Fruit fly (Drosophila melanogaster) whole organism: Measurements from ENCODE around the gene caz.

Experiments
- CG8478 ChIP-seq: fragments of >200 bp; optimal IDR thresholded peaks from 2 replicates; lab custom pipeline; 2018; ENCODE audit warnings: inconsistent platforms
- pan ChIP-seq: fragments of >200 bp; optimal IDR thresholded peaks from 2 replicates; lab custom pipeline; 2017
- psq ChIP-seq: fragments of >200 bp; optimal IDR thresholded peaks from 2 replicates; lab custom pipeline; 2017
- usp ChIP-seq: fragments of >200 bp; optimal IDR thresholded peaks from 2 replicates; lab custom pipeline; 2017; ENCODE audit warnings: missing biosample characterization, missing genetic modification characterization, mixed read lengths

DNA sequence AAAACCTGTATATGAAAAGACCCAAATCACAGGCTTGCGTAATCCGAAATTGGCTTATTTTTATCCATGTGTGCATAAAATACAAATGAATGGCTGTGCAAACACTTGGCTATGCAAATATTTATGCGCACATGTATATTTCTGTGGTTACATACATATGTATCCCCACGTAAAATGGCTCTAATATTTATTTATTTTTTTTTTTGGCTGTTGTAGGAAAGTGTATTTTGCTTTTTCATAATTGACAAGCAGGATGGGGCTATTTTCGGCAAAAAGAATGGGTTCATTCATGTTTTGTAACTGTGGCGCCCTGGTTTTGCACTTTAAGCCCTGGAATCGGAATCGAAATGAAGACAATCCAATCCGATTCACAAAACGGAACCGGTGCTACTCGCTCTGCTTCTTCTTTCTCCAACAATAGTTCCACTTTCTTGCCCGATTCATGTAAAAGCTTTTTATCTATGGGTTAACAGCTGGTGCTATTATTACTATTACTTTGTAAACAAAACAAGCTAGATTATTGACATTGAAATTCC, 46.6 kb downstream of the caz start:
- TF ChIP-seq usp (GFP tag; lab: Kevin White, UChicago) (no peak), psq (lab: Kevin White, UChicago) (no peak), CG8478 (lab: Kevin White, UChicago) (no peak), pan (no peak)
